Worm (Caenorhabditis elegans): Measurements from ENCODE around the gene cest-5.1.

The cest-5.1 gene

ce11 chrIV:6657519-6658031 is 26.0 kb upstream of the cest-5.1 start, which contains the start of gene C01B10.11:
Gene C01B10.11 (plus strand): TSS chrIV:6657981.
- TF ChIP-seq aha-1 (tag) = peak; percentile 26
- no peak for TF ChIP-seq zip-11 (GFP tag; IDR thresholded peaks at IDR 0.05)
- no peak for TF ChIP-seq mxl-2 (GFP tag; conservative IDR thresholded peaks at IDR 0.05)
- TF ChIP-seq hlh-11 (tag; optimal IDR thresholded peaks at IDR 0.05) = peak; percentile 3
- no peak for TF ChIP-seq madf-5 (GFP tag; IDR thresholded peaks at IDR 0.05)
- peak; percentile 32 for TF ChIP-seq nhr-28 (tag; optimal IDR thresholded peaks at IDR 0.05)
- TF ChIP-seq lir-3 (tag; optimal IDR thresholded peaks at IDR 0.05) = no peak
- TF ChIP-seq madf-9 (GFP tag; conservative IDR thresholded peaks at IDR 0.05) = no peak
- TF ChIP-seq F44E2.7 (GFP tag; IDR thresholded peaks at IDR 0.05) = no peak
- TF ChIP-seq tra-1 (GFP tag; IDR thresholded peaks at IDR 0.05) = no peak
- TF ChIP-seq daf-19 (GFP tag; conservative IDR thresholded peaks at IDR 0.05) = no peak
- no peak for TF ChIP-seq Y5F2A.4 (GFP tag; optimal IDR thresholded peaks at IDR 0.05)

ce11 chrIV:6655747-6656146 is 24.2 kb upstream of the cest-5.1 start:
- TF ChIP-seq aha-1 (tag) (peak; percentile 2), hlh-11 (tag; optimal IDR thresholded peaks at IDR 0.05) (peak; percentile 28), mep-1 (tag; optimal IDR thresholded peaks at IDR 0.05) (no peak), hlh-30 (tag; optimal IDR thresholded peaks at IDR 0.05; ENCODE audit: insufficient read depth) (peak; percentile 36), mes-2 (tag; optimal IDR thresholded peaks at IDR 0.05; ENCODE audit: poor library complexity, severe bottlenecking) (no peak), nhr-111 (GFP tag; optimal IDR thresholded peaks at IDR 0.05) (no peak), madf-5 (GFP tag; IDR thresholded peaks at IDR 0.05) (no peak), unc-62 (GFP tag; optimal IDR thresholded peaks at IDR 0.05 in 1 of 2) (no peak), unc-62 (tag; optimal IDR thresholded peaks at IDR 0.05) (no peak), F10B5.3 (tag; optimal IDR thresholded peaks at IDR 0.05) (no peak), php-3 (GFP tag; IDR thresholded peaks at IDR 0.05) (no peak), zag-1 (tag; optimal IDR thresholded peaks at IDR 0.05) (no peak), nhr-6 (tag; optimal IDR thresholded peaks at IDR 0.05) (no peak), mdt-29 (GFP tag; IDR thresholded peaks at IDR 0.05) (no peak), ceh-82 (tag; optimal IDR thresholded peaks at IDR 0.05) (no peak), mdl-1 (tag; optimal IDR thresholded peaks at IDR 0.05) (peak in 1 of 2 experiments; percentile 46), mxl-3 (GFP tag; optimal IDR thresholded peaks at IDR 0.05) (peak; percentile 73), snpc-4 (tag; optimal IDR thresholded peaks at IDR 0.05) (no peak), hmg-1.1 (GFP tag; IDR thresholded peaks at IDR 0.05) (no peak), spr-1 (tag; optimal IDR thresholded peaks at IDR 0.05) (no peak), nhr-28 (tag; optimal IDR thresholded peaks at IDR 0.05) (peak; percentile 60), lin-13 (GFP tag; optimal IDR thresholded peaks at IDR 0.05) (no peak), lin-1 (GFP tag; IDR thresholded peaks at IDR 0.05) (no peak), hif-1 (tag; optimal IDR thresholded peaks at IDR 0.05) (no peak), dmd-9 (GFP tag; IDR thresholded peaks at IDR 0.05) (no peak), dmd-8 (GFP tag; IDR thresholded peaks at IDR 0.05) (no peak), fkh-10 (GFP tag; optimal IDR thresholded peaks at IDR 0.05) (no peak), daf-8 (GFP tag; IDR thresholded peaks at IDR 0.05) (no peak)

DNA sequence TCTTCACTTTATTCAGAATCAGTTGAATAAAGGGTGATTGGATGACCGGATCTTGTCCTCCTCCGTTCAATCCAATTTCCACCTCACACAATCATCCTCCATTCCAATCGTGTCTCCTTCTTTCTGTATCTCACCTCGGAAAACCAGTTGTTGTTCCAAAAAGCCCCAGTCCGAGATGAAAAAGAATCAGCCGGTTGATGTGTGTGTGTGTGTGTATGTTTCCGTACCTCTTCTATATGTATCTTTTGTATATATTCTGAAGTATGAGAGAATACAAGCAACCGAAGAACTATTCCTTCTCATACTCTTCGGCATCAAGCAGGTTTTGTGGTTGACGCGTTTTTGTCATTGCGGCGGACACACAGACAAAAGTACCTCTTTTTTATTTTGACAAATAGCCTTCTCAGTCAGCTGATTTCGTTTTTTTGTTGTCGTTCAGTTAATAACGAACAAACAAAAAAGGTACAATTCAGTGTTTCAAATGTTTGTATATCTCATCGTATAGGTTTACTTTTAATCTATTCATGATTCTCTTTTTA is 22.2 kb upstream of the cest-5.1 start:
- TF ChIP-seq aly-2 (tag; optimal IDR thresholded peaks at IDR 0.05) (no peak), mxl-3 (GFP tag; optimal IDR thresholded peaks at IDR 0.05) (peak; percentile 21), ceh-20 (GFP tag; IDR thresholded peaks at IDR 0.05) (no peak), nhr-102 (tag; optimal IDR thresholded peaks at IDR 0.05) (no peak), cey-2 (tag; optimal IDR thresholded peaks at IDR 0.05; ENCODE audit: borderline replicate concordance, insufficient read depth) (peak; percentile 31), nhr-48 (tag; optimal IDR thresholded peaks at IDR 0.05) (peak; percentile 39), F44E2.7 (GFP tag; IDR thresholded peaks at IDR 0.05) (no peak), hif-1 (tag; optimal IDR thresholded peaks at IDR 0.05) (no peak), R02D3.7 (tag; optimal IDR thresholded peaks at IDR 0.05) (no peak), hlh-11 (tag; optimal IDR thresholded peaks at IDR 0.05) (peak; percentile 61), spr-1 (tag; optimal IDR thresholded peaks at IDR 0.05) (peak; percentile 11), daf-8 (GFP tag; IDR thresholded peaks at IDR 0.05) (no peak), Y75B8A.6 (GFP tag; IDR thresholded peaks at IDR 0.05) (no peak), daf-12 (tag; optimal IDR thresholded peaks at IDR 0.05) (no peak), hlh-30 (tag; optimal IDR thresholded peaks at IDR 0.05; ENCODE audit: insufficient read depth) (no peak), mep-1 (tag; optimal IDR thresholded peaks at IDR 0.05) (no peak), ceh-62 (tag; optimal IDR thresholded peaks at IDR 0.05) (no peak), F10B5.3 (tag; optimal IDR thresholded peaks at IDR 0.05) (no peak), ceh-44 (GFP tag; IDR thresholded peaks at IDR 0.05) (no peak), tra-1 (GFP tag; IDR thresholded peaks at IDR 0.05) (no peak), ces-1 (GFP tag; optimal IDR thresholded peaks at IDR 0.05) (no peak), jun-1 (tag; optimal IDR thresholded peaks at IDR 0.05) (no peak)

Measured in whole organism, L4 larva.